Worm (Caenorhabditis elegans): ENCODE results near the gene ZK1307.2.

The ZK1307.2 gene

ce11 chrII:9619402-9619862 lies 34.3 kb downstream of the ZK1307.2 start (continued):
- TF ChIP-seq tlp-1 (tag; optimal IDR thresholded peaks at IDR 0.05) (no peak), egl-27 (tag; optimal IDR thresholded peaks at IDR 0.05) (peak; percentile 2 to 38), swsn-7 (tag; optimal IDR thresholded peaks at IDR 0.05) (peak; percentile 36), dpl-1 (GFP tag; optimal IDR thresholded peaks at IDR 0.05) (peak in 1 of 3 experiments; percentile 17), nhr-90 (tag; optimal IDR thresholded peaks at IDR 0.05; ENCODE audit: poor library complexity) (peak; percentile 72), sox-4 (tag; optimal IDR thresholded peaks at IDR 0.05) (no peak), irx-1 (tag; optimal IDR thresholded peaks at IDR 0.05) (no peak), efl-1 (optimal IDR thresholded peaks at IDR 0.05) (peak; percentile 33 to 43), efl-1 (GFP tag; optimal IDR thresholded peaks at IDR 0.05 in 1 of 2) (no peak), vab-15 (tag; optimal IDR thresholded peaks at IDR 0.05) (no peak), elt-3 (tag; optimal IDR thresholded peaks at IDR 0.05) (peak in 5 of 6 experiments; percentile 23 to 79 (median 64)), zip-4 (GFP tag; optimal IDR thresholded peaks at IDR 0.05) (no peak), unc-62 (GFP tag; optimal IDR thresholded peaks at IDR 0.05) (no peak), fkh-10 (GFP tag; optimal IDR thresholded peaks at IDR 0.05) (no peak), unc-30 (tag; optimal IDR thresholded peaks at IDR 0.05) (no peak), rnt-1 (tag; optimal IDR thresholded peaks at IDR 0.05) (peak; percentile 71), nhr-77 (tag; optimal IDR thresholded peaks at IDR 0.05) (no peak), ztf-11 (tag; optimal IDR thresholded peaks at IDR 0.05) (no peak), zag-1 (tag; optimal IDR thresholded peaks at IDR 0.05) (no peak), ceh-8 (GFP tag; optimal IDR thresholded peaks at IDR 0.05) (no peak), nhr-19 (GFP tag; conservative IDR thresholded peaks at IDR 0.05) (peak; percentile 61), skn-1 (tag; optimal IDR thresholded peaks at IDR 0.05) (peak; percentile 32), fkh-4 (tag; optimal IDR thresholded peaks at IDR 0.05; ENCODE audit: borderline replicate concordance) (no peak), nhr-76 (tag; optimal IDR thresholded peaks at IDR 0.05) (no peak), tbx-2 (tag; optimal IDR thresholded peaks at IDR 0.05) (peak; percentile 0), snpc-4 (tag; optimal IDR thresholded peaks at IDR 0.05) (no peak), mdl-1 (tag; optimal IDR thresholded peaks at IDR 0.05) (peak in 1 of 2 experiments; percentile 70), C16A3.4 (tag; optimal IDR thresholded peaks at IDR 0.05) (peak; percentile 61), lsy-2 (tag; optimal IDR thresholded peaks at IDR 0.05) (peak; percentile 26 to 55)

DNA sequence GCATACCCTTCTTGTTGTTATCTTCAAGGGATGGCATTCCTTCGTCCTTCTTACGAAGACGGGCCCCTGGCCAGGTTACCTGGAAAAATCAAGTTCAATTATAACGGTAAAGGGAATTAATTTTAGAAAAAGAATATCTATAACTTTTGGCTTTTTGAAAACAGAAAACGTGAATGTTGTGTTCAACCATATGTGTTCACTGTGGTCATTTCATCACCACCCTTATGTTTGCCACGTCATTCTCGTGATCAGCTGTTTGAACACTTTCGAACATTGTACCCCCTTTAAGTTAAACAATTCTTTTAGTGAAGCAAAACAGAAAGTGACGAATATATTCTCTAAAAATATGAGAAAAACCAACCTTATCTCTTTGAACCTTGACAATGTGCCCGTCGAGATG lies 35.0 kb downstream of the ZK1307.2 start:
- TF ChIP-seq alr-1 (tag; optimal IDR thresholded peaks at IDR 0.05; ENCODE audit: borderline replicate concordance) (no peak), nhr-12 (tag; optimal IDR thresholded peaks at IDR 0.05) (no peak), nhr-76 (tag; optimal IDR thresholded peaks at IDR 0.05) (no peak), efl-1 (optimal IDR thresholded peaks at IDR 0.05) (no peak), efl-1 (GFP tag; optimal IDR thresholded peaks at IDR 0.05 in 1 of 2) (peak in 1 of 2 experiments; percentile 39), nhr-85 (tag) (peak; percentile 26), aha-1 (tag; optimal IDR thresholded peaks at IDR 0.05) (no peak), pqm-1 (tag; optimal IDR thresholded peaks at IDR 0.05) (no peak)

- TF ChIP-seq aha-1 (tag; optimal IDR thresholded peaks at IDR 0.05) = no peak
- peak; percentile 19 for TF ChIP-seq snu-23 (GFP tag; optimal IDR thresholded peaks at IDR 0.05)
- peak; percentile 2 for TF ChIP-seq jun-1 (tag; optimal IDR thresholded peaks at IDR 0.05)
- TF ChIP-seq lin-14 (GFP tag; optimal IDR thresholded peaks at IDR 0.05) = peak; percentile 21
- peak; percentile 16 for TF ChIP-seq zip-4 (GFP tag; optimal IDR thresholded peaks at IDR 0.05)
- TF ChIP-seq nhr-90 (tag; optimal IDR thresholded peaks at IDR 0.05; ENCODE audit: poor library complexity) = peak; percentile 25
Measured at ce11 chrII:9617902-9618245, 35.9 kb downstream of the ZK1307.2 start.

All from whole organism, L1 larva.